Worm (Caenorhabditis elegans) whole organism, L3 larva: ENCODE results near the gene col-9.
A peak's percentile ranks its signal among the peaks of the same experiment; 100 is the strongest.

Experiments used
- ZK546.5 ChIP-seq: sonication (generic microtip); optimal IDR thresholded peaks from 2 replicates; lab custom pipeline; 2017; ENCODE audit warnings: missing biosample characterization, missing genetic modification characterization
- aly-2 ChIP-seq: fragments of 150-350 bp; optimal IDR thresholded peaks from 2 replicates; lab custom pipeline; 2014; ENCODE audit warnings: missing biosample characterization, missing genetic modification characterization
- ama-1 ChIP-seq: fragments of 150-350 bp; optimal IDR thresholded peaks from 2 replicates; lab custom pipeline; 2018
- elt-1 ChIP-seq: fragments of 150-350 bp; optimal IDR thresholded peaks from 2 replicates; lab custom pipeline; 2014; ENCODE audit warnings: missing biosample characterization, missing genetic modification characterization
- fos-1 ChIP-seq: fragments of 150-350 bp; optimal IDR thresholded peaks from 2 replicates; lab custom pipeline; 2014; ENCODE audit warnings: missing biosample characterization, missing genetic modification characterization
- lin-15B ChIP-seq: fragments of 150-350 bp; optimal IDR thresholded peaks from 2 replicates; lab custom pipeline; 2014; ENCODE audit warnings: missing biosample characterization, missing genetic modification characterization
- nfya-1 ChIP-seq: sonication (generic microtip); optimal IDR thresholded peaks from 2 replicates; lab custom pipeline; 2017; ENCODE audit warnings: missing genetic modification characterization, mild to moderate bottlenecking, missing compliant biosample characterization, antibody characterized with exemption, moderate library complexity; ENCODE audit not compliant: insufficient read depth
- nhr-67 ChIP-seq: fragments of 150-350 bp; optimal IDR thresholded peaks from 2 replicates; lab custom pipeline; 2014; ENCODE audit warnings: missing biosample characterization, missing genetic modification characterization
- pha-4 ChIP-seq: fragments of 150-350 bp; optimal IDR thresholded peaks from 2 replicates; lab custom pipeline; 2014; ENCODE audit warnings: missing biosample characterization, missing genetic modification reagents, missing genetic modification characterization
- unc-62 ChIP-seq: fragments of 150-350 bp; sonication (generic microtip); optimal IDR thresholded peaks from 4 replicates; lab custom pipeline; 2014; ENCODE audit warnings: missing biosample characterization, missing genetic modification reagents, missing genetic modification characterization

DNA sequence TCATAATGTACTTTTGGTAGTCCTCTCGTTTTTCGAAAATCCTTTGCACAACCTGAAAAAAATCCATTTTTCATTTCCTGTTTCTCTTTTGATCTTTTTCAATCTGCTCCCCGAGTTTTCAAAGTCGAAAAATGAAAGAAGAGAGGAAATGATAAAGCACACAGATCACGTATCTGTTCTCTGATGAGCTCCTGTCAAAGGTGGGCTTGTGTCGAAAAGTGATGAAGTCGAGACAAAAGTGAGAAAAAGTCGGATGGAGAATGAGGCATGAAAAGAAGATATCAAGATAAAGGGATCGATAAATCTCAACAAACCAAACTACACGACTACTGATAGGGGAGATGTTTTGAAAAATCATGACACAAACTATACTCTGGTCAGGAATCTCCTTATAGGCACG lies 34.7 kb upstream of the col-9 start:
- no peak for TF ChIP-seq aly-2 (tag; lab: Kevin White, UChicago)
- no peak for TF ChIP-seq fos-1 (tag; lab: Kevin White, UChicago)
- TF ChIP-seq pha-4 = no peak
- no peak for TF ChIP-seq unc-62 (GFP tag; lab: Kevin White, UChicago)
- no peak for TF ChIP-seq elt-1 (tag; lab: Kevin White, UChicago)
- no peak for TF ChIP-seq lin-15B (tag; lab: Kevin White, UChicago)
- TF ChIP-seq ama-1 (lab: Kevin White, UChicago) = no peak
- TF ChIP-seq nhr-67 (tag; lab: Kevin White, UChicago) = no peak
- no peak for TF ChIP-seq ZK546.5
- TF ChIP-seq nfya-1 (tag; lab: Kevin White, UChicago) = peak; percentile 8
